Fruit fly (Drosophila melanogaster): ENCODE data around the gene CG4408.

CG4408 gene

dm6 chr3R:23346007-23346681, 17.2 kb downstream of the CG4408 start, which contains the start of gene pnt:
Gene pnt (minus strand): TSS chr3R:23346167.
- peak; percentile 32; the same call in 1 of the 2 replicates for TF ChIP-seq CG32121 (GFP tag; IDR thresholded peaks at IDR 0.05)
- no peak for TF ChIP-seq CG15710 (tag; optimal IDR thresholded peaks at IDR 0.05)
- no peak for TF ChIP-seq rn (GFP tag; IDR thresholded peaks at IDR 0.05)
- TF ChIP-seq CG12605 (GFP tag; IDR thresholded peaks at IDR 0.05) = peak; percentile 30; the same call in 1 of the 2 replicates
- TF ChIP-seq CG14655 (GFP tag; optimal IDR thresholded peaks at IDR 0.05) = no peak
- no peak for TF ChIP-seq CG9948 (tag; optimal IDR thresholded peaks at IDR 0.05)
- TF ChIP-seq CG17806 (tag; optimal IDR thresholded peaks at IDR 0.05) = no peak
- no peak for TF ChIP-seq Snoo (tag; optimal IDR thresholded peaks at IDR 0.05)
- TF ChIP-seq gl (tag; optimal IDR thresholded peaks at IDR 0.05) = no peak
- TF ChIP-seq CG13204 (GFP tag; optimal IDR thresholded peaks at IDR 0.05) = no peak
- no peak for TF ChIP-seq CG34367 (tag; optimal IDR thresholded peaks at IDR 0.05)
- peak; percentile 4; the same call in 1 of the 2 replicates for TF ChIP-seq Ets98B (GFP tag; IDR thresholded peaks at IDR 0.05)
- no peak for TF ChIP-seq Pif1B (GFP tag; optimal IDR thresholded peaks at IDR 0.05)
- TF ChIP-seq EcR (GFP tag; optimal IDR thresholded peaks at IDR 0.05) = no peak
- no peak for TF ChIP-seq CG8159 (tag; optimal IDR thresholded peaks at IDR 0.05)
- no peak for TF ChIP-seq fd96Ca (GFP tag; IDR thresholded peaks at IDR 0.05)
- no peak for TF ChIP-seq CG8301 (tag; optimal IDR thresholded peaks at IDR 0.05)
- no peak for TF ChIP-seq CG4496 (GFP tag; IDR thresholded peaks at IDR 0.05)
- no peak for TF ChIP-seq CG10348 (GFP tag; IDR thresholded peaks at IDR 0.05)

- TF ChIP-seq D1 (tag; optimal IDR thresholded peaks at IDR 0.05) = no peak
- TF ChIP-seq CG12605 (GFP tag; IDR thresholded peaks at IDR 0.05) = peak; percentile 59
- TF ChIP-seq CG8159 (tag; optimal IDR thresholded peaks at IDR 0.05) = peak; percentile 82
- TF ChIP-seq CG10348 (GFP tag; IDR thresholded peaks at IDR 0.05) = no peak
- peak; percentile 81 for TF ChIP-seq CG9948 (tag; optimal IDR thresholded peaks at IDR 0.05)
- TF ChIP-seq Snoo (tag; optimal IDR thresholded peaks at IDR 0.05) = no peak
- TF ChIP-seq CG8301 (tag; optimal IDR thresholded peaks at IDR 0.05) = peak; percentile 75
- peak; percentile 34 for TF ChIP-seq EcR (GFP tag; optimal IDR thresholded peaks at IDR 0.05)
- TF ChIP-seq CG32121 (GFP tag; IDR thresholded peaks at IDR 0.05) = peak; percentile 46; the same call in 1 of the 2 replicates
- peak; percentile 56 for TF ChIP-seq Pif1A (GFP tag; optimal IDR thresholded peaks at IDR 0.05)
- TF ChIP-seq CG14655 (GFP tag; optimal IDR thresholded peaks at IDR 0.05) = peak; percentile 84
- peak; percentile 67; the same call in 2 of the 3 replicates for TF ChIP-seq CG4496 (GFP tag; IDR thresholded peaks at IDR 0.05)
- peak; percentile 72 for TF ChIP-seq CG34367 (tag; optimal IDR thresholded peaks at IDR 0.05)
- TF ChIP-seq gl (tag; optimal IDR thresholded peaks at IDR 0.05) = peak; percentile 25
- TF ChIP-seq CG15710 (tag; optimal IDR thresholded peaks at IDR 0.05) = peak; percentile 77
- TF ChIP-seq CG13204 (GFP tag; optimal IDR thresholded peaks at IDR 0.05) = peak; percentile 36
- peak; percentile 77 for TF ChIP-seq CG17806 (tag; optimal IDR thresholded peaks at IDR 0.05)
- peak; percentile 58 for TF ChIP-seq Ets98B (GFP tag; IDR thresholded peaks at IDR 0.05)
- TF ChIP-seq Pif1B (GFP tag; optimal IDR thresholded peaks at IDR 0.05) = peak; percentile 5
- TF ChIP-seq fd96Ca (GFP tag; IDR thresholded peaks at IDR 0.05) = no peak
- TF ChIP-seq rn (GFP tag; IDR thresholded peaks at IDR 0.05) = 0 out of 2 replicates have a peak, but pooled peaks have one; percentile 38
Measured at dm6 chr3R:23345057-23345776, 18.2 kb downstream of the CG4408 start.

- TF ChIP-seq CG10348 (GFP tag; IDR thresholded peaks at IDR 0.05) = no peak
- no peak for TF ChIP-seq CG15710 (tag; optimal IDR thresholded peaks at IDR 0.05)
- TF ChIP-seq Snoo (tag; optimal IDR thresholded peaks at IDR 0.05) = no peak
- TF ChIP-seq EcR (GFP tag; optimal IDR thresholded peaks at IDR 0.05) = peak; percentile 87
- no peak for TF ChIP-seq CG9948 (tag; optimal IDR thresholded peaks at IDR 0.05)
- no peak for TF ChIP-seq Ets98B (GFP tag; IDR thresholded peaks at IDR 0.05)
- peak; percentile 61 for TF ChIP-seq CG13204 (GFP tag; optimal IDR thresholded peaks at IDR 0.05)
- TF ChIP-seq CG8301 (tag; optimal IDR thresholded peaks at IDR 0.05) = no peak
- TF ChIP-seq fd96Ca (GFP tag; IDR thresholded peaks at IDR 0.05) = no peak
- no peak for TF ChIP-seq Pif1B (GFP tag; optimal IDR thresholded peaks at IDR 0.05)
- no peak for TF ChIP-seq CG32121 (GFP tag; IDR thresholded peaks at IDR 0.05)
- no peak for TF ChIP-seq CG17806 (tag; optimal IDR thresholded peaks at IDR 0.05)
- TF ChIP-seq D1 (tag; optimal IDR thresholded peaks at IDR 0.05) = no peak
Measured at dm6 chr3R:23343707-23344310, 19.6 kb downstream of the CG4408 start.

- no peak for TF ChIP-seq CG4496 (GFP tag; IDR thresholded peaks at IDR 0.05)
- no peak for TF ChIP-seq fd96Ca (GFP tag; IDR thresholded peaks at IDR 0.05)
- TF ChIP-seq CG8159 (tag; optimal IDR thresholded peaks at IDR 0.05) = no peak
- TF ChIP-seq rn (GFP tag; IDR thresholded peaks at IDR 0.05) = no peak
- no peak for TF ChIP-seq Pif1B (GFP tag; optimal IDR thresholded peaks at IDR 0.05)
- no peak for TF ChIP-seq D1 (tag; optimal IDR thresholded peaks at IDR 0.05)
- no peak for TF ChIP-seq Ets98B (GFP tag; IDR thresholded peaks at IDR 0.05)
- no peak for TF ChIP-seq CG15710 (tag; optimal IDR thresholded peaks at IDR 0.05)
- no peak for TF ChIP-seq CG9948 (tag; optimal IDR thresholded peaks at IDR 0.05)
- TF ChIP-seq CG32121 (GFP tag; IDR thresholded peaks at IDR 0.05) = no peak
- TF ChIP-seq CG8301 (tag; optimal IDR thresholded peaks at IDR 0.05) = no peak
- no peak for TF ChIP-seq CG13204 (GFP tag; optimal IDR thresholded peaks at IDR 0.05)
Measured at dm6 chr3R:23341769-23342352, 21.5 kb downstream of the CG4408 start.

dm6 chr3R:23340621-23341020, 22.8 kb downstream of the CG4408 start:
- TF ChIP-seq CG10348 (GFP tag; IDR thresholded peaks at IDR 0.05) = no peak
- no peak for TF ChIP-seq CG34367 (tag; optimal IDR thresholded peaks at IDR 0.05)
- TF ChIP-seq Ets98B (GFP tag; IDR thresholded peaks at IDR 0.05) = no peak
- TF ChIP-seq CG9948 (tag; optimal IDR thresholded peaks at IDR 0.05) = no peak
- TF ChIP-seq CG8301 (tag; optimal IDR thresholded peaks at IDR 0.05) = no peak
- TF ChIP-seq CG12605 (GFP tag; IDR thresholded peaks at IDR 0.05) = no peak
- no peak for TF ChIP-seq CG32121 (GFP tag; IDR thresholded peaks at IDR 0.05)
- TF ChIP-seq rn (GFP tag; IDR thresholded peaks at IDR 0.05) = no peak
